Worm (Caenorhabditis elegans) whole organism, mixed stage, embryonic: ENCODE measurements around the gene ttbk-4.

Experiments
- M03D4.4 ChIP-seq: sonication (generic microtip); optimal IDR thresholded peaks from 2 replicates; lab custom pipeline; 2017; ENCODE audit warnings: mild to moderate bottlenecking, missing genetic modification characterization, missing compliant biosample characterization
- bed-3 ChIP-seq: fragments of 200-800 bp; sonication (Bioruptor generic); optimal IDR thresholded peaks from 3 replicates; lab custom pipeline; 2018; ENCODE audit warnings: mild to moderate bottlenecking, missing genetic modification characterization, moderate library complexity, missing compliant biosample characterization
- blmp-1 ChIP-seq: fragments of 150-350 bp; optimal IDR thresholded peaks from 2 replicates; lab custom pipeline; 2014; ENCODE audit warnings: missing biosample characterization, missing genetic modification characterization
- ceh-39 ChIP-seq: fragments of 150-350 bp; optimal IDR thresholded peaks from 2 replicates; lab custom pipeline; 2014; ENCODE audit warnings: missing biosample characterization, missing genetic modification characterization
- ceh-83 ChIP-seq: fragments of 200-800 bp; sonication (Bioruptor generic); optimal IDR thresholded peaks from 2 replicates; lab custom pipeline; 2018; ENCODE audit warnings: mild to moderate bottlenecking, missing genetic modification characterization, missing compliant biosample characterization
- ces-1 ChIP-seq: fragments of 150-350 bp; optimal IDR thresholded peaks from 2 replicates; lab custom pipeline; 2014; ENCODE audit warnings: missing biosample characterization, missing genetic modification reagents, missing genetic modification characterization
- cnd-1 ChIP-seq: fragments of 200-800 bp; sonication (Bioruptor generic); optimal IDR thresholded peaks from 2 replicates; lab custom pipeline; 2018; ENCODE audit warnings: mild to moderate bottlenecking, missing genetic modification characterization, missing compliant biosample characterization
- drap-1 ChIP-seq: fragments of 200-800 bp; sonication (Bioruptor generic); optimal IDR thresholded peaks from 3 replicates; lab custom pipeline; 2018; ENCODE audit warnings: mild to moderate bottlenecking, missing genetic modification characterization, missing compliant biosample characterization
- elt-1 ChIP-seq: sonication (generic microtip); optimal IDR thresholded peaks from 2 replicates; lab custom pipeline; 2017; ENCODE audit warnings: missing genetic modification characterization, mild to moderate bottlenecking, missing compliant biosample characterization, antibody characterized with exemption, moderate library complexity, borderline replicate concordance; ENCODE audit not compliant: insufficient read depth
- elt-3 ChIP-seq: fragments of 150-350 bp; optimal IDR thresholded peaks from 2 replicates; lab custom pipeline; 2014; ENCODE audit warnings: missing biosample characterization, missing genetic modification characterization
- flh-1 ChIP-seq: fragments of 200-800 bp; sonication (Bioruptor generic); optimal IDR thresholded peaks from 2 replicates; lab custom pipeline; 2018; ENCODE audit warnings: mild to moderate bottlenecking, missing genetic modification characterization, moderate library complexity, missing compliant biosample characterization
- ham-2 ChIP-seq: fragments of 200-800 bp; sonication (Bioruptor generic); optimal IDR thresholded peaks from 2 replicates; lab custom pipeline; 2018; ENCODE audit warnings: mild to moderate bottlenecking, missing genetic modification characterization, missing compliant biosample characterization
- lin-13 ChIP-seq: fragments of 150-350 bp; optimal IDR thresholded peaks from 2 replicates; lab custom pipeline; 2014; ENCODE audit warnings: missing biosample characterization, missing genetic modification characterization
- lin-32 ChIP-seq: fragments of 200-800 bp; sonication (Bioruptor generic); optimal IDR thresholded peaks from 2 replicates; lab custom pipeline; 2018; ENCODE audit warnings: mild to moderate bottlenecking, missing genetic modification characterization, missing compliant biosample characterization
- lsy-2 ChIP-seq: fragments of 150-350 bp; optimal IDR thresholded peaks from 2 replicates; lab custom pipeline; 2014; ENCODE audit warnings: missing biosample characterization, missing genetic modification characterization
- mab-5 ChIP-seq: fragments of 150-350 bp; optimal IDR thresholded peaks from 2 replicates; lab custom pipeline; 2014; ENCODE audit warnings: missing biosample characterization, missing genetic modification characterization
- mep-1 ChIP-seq: fragments of 150-350 bp; optimal IDR thresholded peaks from 2 replicates; lab custom pipeline; 2017; ENCODE audit warnings: missing biosample characterization, missing genetic modification reagents, missing genetic modification characterization, inconsistent platforms
- nhr-12 ChIP-seq: fragments of 150-350 bp; optimal IDR thresholded peaks from 2 replicates; lab custom pipeline; 2014; ENCODE audit warnings: missing biosample characterization, missing genetic modification characterization
- nhr-2 ChIP-seq: fragments of 150-350 bp; optimal IDR thresholded peaks from 2 replicates; lab custom pipeline; 2014; ENCODE audit warnings: missing biosample characterization, missing genetic modification characterization
- nhr-237 ChIP-seq: fragments of 150-350 bp; optimal IDR thresholded peaks from 2 replicates; lab custom pipeline; 2014; ENCODE audit warnings: missing biosample characterization, missing genetic modification characterization
- nhr-28 ChIP-seq: fragments of 150-350 bp; optimal IDR thresholded peaks from 2 replicates; lab custom pipeline; 2014; ENCODE audit warnings: missing biosample characterization, missing genetic modification characterization
- nhr-76 ChIP-seq: sonication (generic microtip); optimal IDR thresholded peaks from 2 replicates; lab custom pipeline; 2017; ENCODE audit warnings: missing biosample characterization, missing genetic modification characterization
- pha-4 ChIP-seq: fragments of 150-350 bp; optimal IDR thresholded peaks from 2 replicates; lab custom pipeline; 2018; ENCODE audit warnings: missing biosample characterization, missing genetic modification reagents, missing genetic modification characterization
- sem-2 ChIP-seq: fragments of 200-800 bp; sonication (Bioruptor generic); optimal IDR thresholded peaks from 2 replicates; lab custom pipeline; 2018; ENCODE audit warnings: mild to moderate bottlenecking, missing genetic modification characterization, missing compliant biosample characterization
- snpc-4 ChIP-seq: fragments of 150-350 bp; optimal IDR thresholded peaks from 2 replicates; lab custom pipeline; 2014; ENCODE audit warnings: missing biosample characterization, missing genetic modification characterization
- sptf-1 ChIP-seq: sonication (generic microtip); optimal IDR thresholded peaks from 2 replicates; lab custom pipeline; 2017; ENCODE audit warnings: mild to moderate bottlenecking, missing genetic modification characterization, moderate library complexity, missing compliant biosample characterization
- tbx-8 ChIP-seq: fragments of 200-800 bp; sonication (Bioruptor generic); optimal IDR thresholded peaks from 2 replicates; lab custom pipeline; 2018; ENCODE audit warnings: mild to moderate bottlenecking, missing genetic modification characterization, moderate library complexity, missing compliant biosample characterization
- unc-120 ChIP-seq: sonication (generic microtip); optimal IDR thresholded peaks from 2 replicates; lab custom pipeline; 2017; ENCODE audit warnings: missing genetic modification characterization, missing compliant biosample characterization; ENCODE audit not compliant: poor library complexity, severe bottlenecking
- unc-39 ChIP-seq: fragments of 150-350 bp; optimal IDR thresholded peaks from 2 replicates; lab custom pipeline; 2014; ENCODE audit warnings: missing biosample characterization, missing genetic modification characterization
- unc-62 ChIP-seq: fragments of 150-350 bp; optimal IDR thresholded peaks from 2 replicates; lab custom pipeline; 2014; ENCODE audit warnings: missing biosample characterization, missing genetic modification reagents, missing genetic modification characterization
- zip-8 ChIP-seq: fragments of 150-350 bp; optimal IDR thresholded peaks from 2 replicates; lab custom pipeline; 2014; ENCODE audit warnings: missing biosample characterization, missing genetic modification characterization
- ztf-11 ChIP-seq: fragments of 150-350 bp; optimal IDR thresholded peaks from 2 replicates; lab custom pipeline; 2014; ENCODE audit warnings: missing biosample characterization, missing genetic modification characterization

ttbk-4 gene

ce11 chrIV:10089777-10090176 is 14.8 kb upstream of the ttbk-4 start, which contains the start of gene ttr-39:
ttr-39 (minus strand) TSS chrIV:10089877.
- peak; percentile 90 for TF ChIP-seq blmp-1
- TF ChIP-seq unc-120 (tag; lab: Kevin White, UChicago) = no peak
- TF ChIP-seq cnd-1 (tag; lab: Kevin White, UChicago) = no peak
- no peak for TF ChIP-seq nhr-237 (tag; lab: Kevin White, UChicago)
- no peak for TF ChIP-seq lsy-2

ce11 chrIV:10085401-10086187 is 10.7 kb upstream of the ttbk-4 start, which contains the start of the genes col-2 and ndc-80:
col-2 (minus strand) TSS chrIV:10085451.
ndc-80 (plus strand) TSS chrIV:10086137.
- TF ChIP-seq unc-120 (tag; lab: Kevin White, UChicago) = peak; percentile 78
- TF ChIP-seq nhr-2 (tag; lab: Kevin White, UChicago) = no peak
- no peak for TF ChIP-seq flh-1
- TF ChIP-seq unc-62 (GFP tag; lab: Kevin White, UChicago) = peak; percentile 20
- TF ChIP-seq ceh-39 = peak; percentile 88
- TF ChIP-seq nhr-237 (tag; lab: Kevin White, UChicago) = peak; percentile 65
- no peak for TF ChIP-seq ceh-83 (GFP tag; lab: Kevin White, UChicago)
- TF ChIP-seq ztf-11 (tag; lab: Kevin White, UChicago) = no peak
- TF ChIP-seq cnd-1 (tag; lab: Kevin White, UChicago) = no peak
- TF ChIP-seq ces-1 (GFP tag; lab: Kevin White, UChicago) = peak; percentile 60
- peak; percentile 75 for TF ChIP-seq lsy-2
- TF ChIP-seq pha-4 = peak; percentile 44

ce11 chrIV:10084323-10084959 is 9.5 kb upstream of the ttbk-4 start, which contains the start of gene W01B6.8:
W01B6.8 (minus strand) TSS chrIV:10084373.
- TF ChIP-seq ham-2 (GFP tag; lab: Kevin White, UChicago) = no peak
- TF ChIP-seq zip-8 = no peak
- TF ChIP-seq blmp-1 = no peak
- TF ChIP-seq drap-1 (GFP tag; lab: Kevin White, UChicago) = no peak
- TF ChIP-seq mab-5 (tag; lab: Kevin White, UChicago) = no peak
- no peak for TF ChIP-seq nhr-12 (tag; lab: Kevin White, UChicago)
- no peak for TF ChIP-seq elt-1
- TF ChIP-seq snpc-4 (tag; lab: Kevin White, UChicago) = no peak
- TF ChIP-seq mep-1 = no peak
- no peak for TF ChIP-seq tbx-8
- no peak for TF ChIP-seq ztf-11 (tag; lab: Kevin White, UChicago)
- no peak for TF ChIP-seq sptf-1 (tag; lab: Kevin White, UChicago)
- no peak for TF ChIP-seq sem-2
- TF ChIP-seq unc-39 (tag; lab: Kevin White, UChicago) = no peak
- TF ChIP-seq flh-1 = no peak
- no peak for TF ChIP-seq ceh-83 (GFP tag; lab: Kevin White, UChicago)
- TF ChIP-seq bed-3 (GFP tag; lab: Kevin White, UChicago) = no peak
- no peak for TF ChIP-seq lin-13
- no peak for TF ChIP-seq nhr-76 (tag; lab: Kevin White, UChicago)
- no peak for TF ChIP-seq lsy-2

- TF ChIP-seq lin-13 (no peak), unc-62 (GFP tag; lab: Kevin White, UChicago) (no peak), nhr-76 (tag; lab: Kevin White, UChicago) (no peak), drap-1 (GFP tag; lab: Kevin White, UChicago) (no peak), pha-4 (no peak), elt-3 (tag; lab: Kevin White, UChicago) (no peak), tbx-8 (no peak), ceh-39 (no peak), snpc-4 (tag; lab: Kevin White, UChicago) (no peak), lin-32 (GFP tag; lab: Kevin White, UChicago) (no peak), bed-3 (GFP tag; lab: Kevin White, UChicago) (no peak), flh-1 (no peak), nhr-28 (tag; lab: Kevin White, UChicago) (no peak), ceh-83 (GFP tag; lab: Kevin White, UChicago) (no peak), cnd-1 (tag; lab: Kevin White, UChicago) (no peak), sem-2 (no peak), M03D4.4 (tag; lab: Kevin White, UChicago) (no peak), ztf-11 (tag; lab: Kevin White, UChicago) (no peak), blmp-1 (no peak)
Measured at ce11 chrIV:10080816-10081215, 5.9 kb upstream of the ttbk-4 start, which contains the start of gene W01B6.6. W01B6.6 (plus strand) TSS chrIV:10081116.
